Worm (Caenorhabditis elegans) whole organism, dauer: ENCODE data around the gene F22E12.3.

ENCODE experiments used
- unc-62 ChIP-seq: sonication (generic microtip); optimal IDR thresholded peaks from 2 replicates; lab custom pipeline; 2017; ENCODE audit warnings: missing biosample characterization, missing genetic modification reagents, missing genetic modification characterization

Gene F22E12.3

ce11 chrV:10474040-10474439, 10.9 kb upstream of the F22E12.3 start:
- no peak for TF ChIP-seq unc-62

- TF ChIP-seq unc-62 = no peak
Measured at ce11 chrV:10472901-10473774, 10.0 kb upstream of the F22E12.3 start.

DNA sequence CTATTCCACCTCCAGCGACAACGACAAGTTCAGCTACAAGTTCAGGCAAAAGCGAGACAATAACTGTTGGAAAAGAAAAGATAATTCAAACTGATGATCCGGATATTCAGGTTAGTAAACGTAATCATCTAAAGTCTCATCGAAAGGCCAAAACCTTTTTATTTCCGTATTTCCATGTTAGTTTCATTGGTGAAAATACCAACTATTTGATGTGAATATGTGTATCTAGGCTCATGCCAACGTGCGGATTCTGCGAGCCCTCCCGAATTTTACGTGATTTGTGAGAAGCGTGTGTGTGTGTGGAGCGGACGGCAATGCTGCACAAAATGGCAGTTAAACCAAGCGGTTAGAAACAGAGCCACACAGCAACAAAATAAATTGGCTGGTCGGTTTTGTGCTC, 7.8 kb upstream of the F22E12.3 start:
- TF ChIP-seq unc-62 = no peak

- TF ChIP-seq unc-62 = no peak
Measured at ce11 chrV:10469845-10470244, 6.7 kb upstream of the F22E12.3 start.

ce11 chrV:10468709-10469108, 5.5 kb upstream of the F22E12.3 start:
- no peak for TF ChIP-seq unc-62

DNA sequence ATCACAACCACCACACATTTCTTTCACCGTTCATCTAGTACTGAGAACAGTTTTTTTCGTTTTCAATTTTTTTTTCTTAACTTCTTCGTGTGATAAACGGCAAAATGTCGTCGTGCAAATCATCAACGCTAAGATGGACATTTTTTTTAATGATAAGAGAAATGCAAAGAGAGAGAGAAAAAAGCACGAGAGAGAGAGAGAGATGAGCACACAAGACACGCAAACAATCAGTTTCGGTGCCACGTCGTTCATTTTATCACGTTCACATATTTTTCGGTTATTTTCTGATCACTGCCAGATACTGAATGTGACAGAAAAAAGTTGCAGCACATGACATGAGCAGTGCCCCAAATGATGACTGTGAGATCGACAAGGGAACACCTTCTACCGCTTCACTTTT, 5.0 kb upstream of the F22E12.3 start, which contains the start of gene egl-9:
TSS of gene egl-9 (plus strand) at position 328 of the 400 bp plus-strand sequence.
- TF ChIP-seq unc-62 = no peak

DNA sequence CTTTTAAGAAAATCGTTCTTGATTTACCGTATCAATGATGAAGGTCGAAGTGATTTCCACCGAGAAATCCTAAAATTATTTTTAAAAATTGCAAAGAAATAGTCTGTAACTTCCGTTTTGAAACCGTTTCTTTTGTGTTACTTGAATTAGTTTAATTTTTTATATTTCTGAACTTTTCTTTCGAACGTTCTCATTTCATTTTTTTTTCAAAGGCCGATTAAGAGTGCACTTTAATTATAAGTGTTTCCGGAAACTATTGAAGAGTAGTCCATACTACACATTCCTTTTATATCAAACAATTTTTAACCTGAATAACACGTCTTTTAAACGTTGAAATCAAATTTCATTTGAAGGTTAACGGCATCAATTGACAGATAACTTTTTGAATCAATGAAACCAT, 4.5 kb upstream of the F22E12.3 start:
- no peak for TF ChIP-seq unc-62

DNA sequence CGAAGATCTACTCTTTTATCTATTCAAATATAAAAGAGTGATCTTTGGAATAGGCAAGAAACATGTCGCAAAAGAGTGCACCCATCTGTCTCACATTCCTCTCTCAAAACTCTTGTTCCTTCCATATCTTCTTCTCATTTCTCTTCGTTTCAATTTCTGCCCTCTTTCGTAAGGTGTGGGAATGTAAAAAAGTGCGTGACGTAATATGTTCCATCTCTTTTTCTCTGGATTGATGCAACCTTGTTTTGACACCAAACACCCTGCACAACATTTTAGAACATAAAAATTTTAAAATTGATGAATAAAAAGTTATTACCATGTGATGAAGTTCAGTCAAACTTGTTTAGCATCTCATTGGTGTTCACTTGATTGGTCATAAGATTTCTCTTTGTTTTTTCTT, 3.9 kb upstream of the F22E12.3 start:
- TF ChIP-seq unc-62 = no peak

ce11 chrV:10466607-10467092, 3.5 kb upstream of the F22E12.3 start:
- no peak for TF ChIP-seq unc-62

DNA sequence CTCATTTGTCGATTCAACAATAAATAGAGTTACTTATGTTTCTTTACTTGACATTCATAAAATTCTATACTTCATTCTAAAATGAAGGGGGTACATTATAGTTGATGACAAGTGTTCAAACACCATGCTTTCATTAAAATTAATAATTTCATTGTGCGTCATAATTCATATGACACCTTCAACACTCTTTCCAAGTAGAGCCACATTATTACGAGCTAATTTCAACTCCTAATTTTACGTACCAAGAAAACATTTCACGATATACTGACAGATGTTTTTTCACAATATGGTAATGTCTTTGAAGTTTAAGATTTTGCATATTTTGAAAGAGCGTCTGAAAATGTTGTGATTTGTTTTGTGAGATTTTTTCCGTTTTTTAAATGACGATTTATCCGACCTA, 2.3 kb upstream of the F22E12.3 start:
- no peak for TF ChIP-seq unc-62

- TF ChIP-seq unc-62 = no peak
Measured at ce11 chrV:10464746-10465145, 1.6 kb upstream of the F22E12.3 start.

- TF ChIP-seq unc-62 = no peak
Measured at ce11 chrV:10464160-10464559, 984 bp upstream of the F22E12.3 start.

ce11 chrV:10462066-10462465, 1.1 kb downstream of the F22E12.3 start, which contains the start of gene chw-1:
Gene chw-1, plus strand, starts transcription at chrV:10462282.
- TF ChIP-seq unc-62 = no peak

ce11 chrV:10460685-10461084, 2.5 kb downstream of the F22E12.3 start:
- TF ChIP-seq unc-62 = no peak

DNA sequence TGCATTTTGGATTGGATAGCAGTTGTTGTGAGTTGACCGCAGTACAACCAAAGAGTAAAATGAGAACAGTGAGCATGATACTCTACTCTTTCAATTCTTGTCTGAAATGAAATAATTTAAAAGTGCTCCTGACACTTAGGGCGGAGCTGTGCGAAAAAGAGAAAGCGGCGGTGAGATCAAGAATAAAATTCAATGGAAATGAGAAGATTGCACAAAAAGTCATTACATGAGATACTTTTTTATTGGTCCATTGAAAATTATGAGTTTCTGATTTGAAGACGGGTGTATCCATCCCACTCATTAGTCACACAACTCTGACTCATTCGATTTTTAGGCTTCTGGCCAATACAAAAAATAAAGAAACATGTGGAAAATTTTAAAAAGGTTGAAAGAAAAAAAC, 5.9 kb downstream of the F22E12.3 start, which contains the start of gene F22E12.1:
TSS of gene F22E12.1 (minus strand) at position 101 of the 400 bp plus-strand sequence.
- TF ChIP-seq unc-62 = no peak

DNA sequence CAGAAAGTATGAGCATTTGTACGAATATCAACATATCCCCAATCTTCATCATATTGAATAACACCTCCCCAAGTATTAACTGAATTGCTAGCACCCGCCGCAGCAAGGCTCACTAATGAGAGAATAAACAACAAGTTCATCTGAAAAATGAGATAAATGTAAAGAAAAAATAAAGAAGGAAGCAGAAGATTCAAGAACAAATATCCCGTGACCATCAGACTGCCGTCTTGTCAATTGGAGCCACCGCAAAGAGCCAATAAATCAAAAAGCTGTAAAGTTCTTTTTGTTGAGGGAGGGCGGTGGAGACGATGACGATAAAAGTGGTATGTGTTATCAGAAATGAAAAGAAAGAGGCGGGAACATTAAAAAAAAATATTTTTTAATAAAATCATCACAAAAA, 9.7 kb downstream of the F22E12.3 start, which contains the start of gene Y32F6A.5:
TSS of gene Y32F6A.5 (minus strand) at position 140 of the 400 bp plus-strand sequence.
- no peak for TF ChIP-seq unc-62

DNA sequence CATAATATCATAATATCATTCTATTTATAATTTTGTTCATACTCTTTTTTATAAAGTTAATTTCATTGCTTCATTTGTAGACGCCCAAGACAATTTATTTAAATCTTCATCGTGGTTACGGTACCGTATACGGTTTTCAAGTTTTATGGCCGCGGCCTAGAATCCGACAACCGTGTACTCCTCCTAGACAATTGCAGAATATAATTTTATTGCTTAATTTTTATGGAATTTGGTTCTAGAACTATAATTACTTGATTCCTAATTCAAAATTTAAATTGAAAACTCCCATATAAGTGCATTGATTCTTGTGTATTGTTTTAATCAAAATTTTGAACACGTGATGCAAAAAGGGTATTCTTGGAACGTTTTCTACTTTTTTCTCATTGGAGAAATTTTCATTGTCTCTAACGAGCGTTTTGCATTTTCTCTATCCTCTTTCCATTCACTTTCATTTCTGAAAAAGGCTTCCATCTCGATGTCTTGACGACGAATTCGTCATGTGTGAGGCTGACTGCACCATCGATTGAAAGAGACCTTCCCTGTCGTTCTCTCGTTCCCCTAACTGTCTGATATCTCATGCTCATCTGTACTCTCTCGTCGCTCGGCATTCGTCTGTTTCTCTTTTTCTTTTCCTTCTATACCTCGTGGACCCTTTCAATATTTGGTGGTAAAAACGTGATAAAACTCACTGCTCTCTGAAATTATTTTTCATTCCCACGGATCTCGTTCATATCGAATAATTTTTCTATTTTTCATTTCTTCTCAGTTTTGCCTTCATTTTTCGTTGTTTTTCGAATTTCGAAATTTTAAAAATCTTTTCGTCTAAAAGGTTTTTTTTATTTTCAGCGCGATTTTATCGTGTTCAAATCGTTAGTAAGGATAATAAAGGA, 21.8 kb downstream of the F22E12.3 start, which contains the start of gene pap-1:
TSS of gene pap-1 (plus strand) at position 840 of the 890 bp plus-strand sequence.
- no peak for TF ChIP-seq unc-62
